Worm (Caenorhabditis elegans) whole organism, early embryonic: ENCODE data around the gene ptr-24.

ENCODE experiments used
- B0310.2 ChIP-seq: sonication (generic microtip); optimal IDR thresholded peaks from 2 replicates; lab custom pipeline; 2016; ENCODE audit warnings: mild to moderate bottlenecking, missing genetic modification characterization, missing compliant biosample characterization
- F13C5.2 ChIP-seq: sonication (generic microtip); optimal IDR thresholded peaks from 2 replicates; lab custom pipeline; 2017; ENCODE audit warnings: mild to moderate bottlenecking, missing genetic modification characterization, inconsistent platforms, missing compliant biosample characterization
- aly-1 ChIP-seq: sonication (generic microtip); optimal IDR thresholded peaks from 2 replicates; lab custom pipeline; 2016; ENCODE audit warnings: missing genetic modification characterization, missing compliant biosample characterization
- ama-1 ChIP-seq: fragments of 150-350 bp; optimal IDR thresholded peaks from 2 replicates; lab custom pipeline; 2014
- ceh-13 ChIP-seq: fragments of 200-800 bp; sonication (Bioruptor generic); optimal IDR thresholded peaks from 2 replicates; lab custom pipeline; 2018; ENCODE audit warnings: mild to moderate bottlenecking, missing genetic modification characterization, missing compliant biosample characterization
- ceh-36 ChIP-seq: sonication (generic microtip); optimal IDR thresholded peaks from 2 replicates; lab custom pipeline; 2016; ENCODE audit warnings: missing genetic modification characterization, inconsistent platforms, missing compliant biosample characterization
- ets-7 ChIP-seq: sonication (generic microtip); optimal IDR thresholded peaks from 2 replicates; lab custom pipeline; 2016; ENCODE audit warnings: missing genotype, missing genetic modification characterization, missing compliant biosample characterization
- flt-1 ChIP-seq: fragments of 200-800 bp; sonication (Bioruptor generic); IDR thresholded peaks from 2 replicates; pipeline ENCODE4 v1.3.6; 2022; ENCODE audit warnings: missing genetic modification characterization, missing compliant biosample characterization
- hmbx-1 ChIP-seq: sonication (generic microtip); optimal IDR thresholded peaks from 2 replicates; lab custom pipeline; 2016; ENCODE audit warnings: mild to moderate bottlenecking, missing genetic modification characterization, missing compliant biosample characterization
- hmg-4 ChIP-seq: fragments of 200-800 bp; sonication (Bioruptor generic); optimal IDR thresholded peaks from 2 replicates; lab custom pipeline; 2018; ENCODE audit warnings: mild to moderate bottlenecking, missing genetic modification characterization, missing compliant biosample characterization
- hnd-1 ChIP-seq: sonication (generic microtip); optimal IDR thresholded peaks from 2 replicates; lab custom pipeline; 2016; ENCODE audit warnings: missing genetic modification characterization, missing compliant biosample characterization
- pes-1 ChIP-seq: fragments of 200-800 bp; sonication (Bioruptor generic); IDR thresholded peaks from 2 replicates; pipeline ENCODE4 v1.3.6; 2022; ENCODE audit warnings: missing genetic modification reagents, missing genetic modification characterization, missing compliant biosample characterization
- scrt-1 ChIP-seq: fragments of 200-800 bp; sonication (Bioruptor generic); IDR thresholded peaks from 2 replicates; pipeline ENCODE4 v1.3.6; 2022; ENCODE audit warnings: missing genetic modification characterization, missing compliant biosample characterization
- sea-1 ChIP-seq: fragments of 200-800 bp; sonication (Bioruptor generic); conservative IDR thresholded peaks from 2 replicates; pipeline ENCODE4 v1.3.6; 2022; ENCODE audit warnings: missing genetic modification characterization, missing compliant biosample characterization
- tbx-11 ChIP-seq: fragments of 200-800 bp; sonication (Bioruptor generic); IDR thresholded peaks from 2 replicates; pipeline ENCODE4 v1.3.6; 2022; ENCODE audit warnings: missing genetic modification characterization, missing compliant biosample characterization
- tbx-37 ChIP-seq: fragments of 200-800 bp; sonication (Bioruptor generic); conservative IDR thresholded peaks from 2 replicates; pipeline ENCODE4 v1.3.6; 2022; ENCODE audit warnings: missing genetic modification reagents, missing genetic modification characterization, missing compliant biosample characterization
- tra-4 ChIP-seq: sonication (generic microtip); optimal IDR thresholded peaks from 2 replicates; lab custom pipeline; 2017; ENCODE audit warnings: missing genetic modification characterization, missing compliant biosample characterization

ptr-24 gene

ce11 chrX:13328034-13328433 is 9.8 kb upstream of the ptr-24 start, which contains the start of gene sir-2.2:
TSS of gene sir-2.2 (plus strand) at chrX:13328067.
- no peak for TF ChIP-seq hmbx-1 (tag; lab: Kevin White, UChicago)
- TF ChIP-seq tbx-37 (GFP tag; lab: Robert Waterston, UW): no peak
- no peak for TF ChIP-seq ets-7 (tag; lab: Kevin White, UChicago)
- no peak for TF ChIP-seq ama-1 (lab: Kevin White, UChicago)
- TF ChIP-seq scrt-1 (GFP tag; lab: Robert Waterston, UW): no peak
- TF ChIP-seq hmg-4 (GFP tag; lab: Kevin White, UChicago): no peak
- TF ChIP-seq B0310.2: no peak
- TF ChIP-seq ceh-36 (tag; lab: Kevin White, UChicago): no peak
- TF ChIP-seq flt-1 (GFP tag; lab: Robert Waterston, UW): no peak
- no peak for TF ChIP-seq aly-1 (tag; lab: Kevin White, UChicago)
- TF ChIP-seq tbx-11: no peak
- no peak for TF ChIP-seq ceh-13
- TF ChIP-seq tra-4: no peak

ce11 chrX:13328868-13329267 is 9.0 kb upstream of the ptr-24 start:
- TF ChIP-seq B0310.2: no peak
- peak; percentile 23 for TF ChIP-seq F13C5.2

DNA sequence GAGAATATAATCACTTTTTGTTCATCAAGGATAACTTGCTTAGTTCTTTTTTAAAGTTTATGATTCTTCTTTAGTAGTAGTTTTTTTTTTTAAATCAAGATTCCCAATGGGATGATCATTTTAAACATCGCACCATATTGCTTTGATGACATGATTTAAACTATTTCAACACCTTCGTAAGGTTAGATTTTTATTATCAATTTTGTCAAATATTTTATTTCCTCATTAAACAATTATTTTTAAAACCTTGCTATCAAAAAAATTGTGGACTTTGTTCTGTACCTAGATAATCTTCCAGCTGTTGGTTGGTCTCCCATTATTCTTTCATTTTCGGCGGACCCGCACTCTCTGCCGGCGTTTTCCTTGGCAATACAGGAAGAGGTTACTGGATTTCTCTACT is 6.4 kb upstream of the ptr-24 start, which contains the start of gene sir-2.3:
Gene sir-2.3, plus strand, starts transcription at position 301 of the 400 bp plus-strand sequence.
- TF ChIP-seq hmbx-1 (tag; lab: Kevin White, UChicago) (no peak), pes-1 (GFP tag; lab: Robert Waterston, UW) (no peak), sea-1 (GFP tag; lab: Robert Waterston, UW) (no peak), B0310.2 (no peak), aly-1 (tag; lab: Kevin White, UChicago) (no peak), F13C5.2 (no peak), ceh-36 (tag; lab: Kevin White, UChicago) (no peak), tbx-11 (no peak), ama-1 (lab: Kevin White, UChicago) (no peak), tbx-37 (GFP tag; lab: Robert Waterston, UW) (no peak)

DNA sequence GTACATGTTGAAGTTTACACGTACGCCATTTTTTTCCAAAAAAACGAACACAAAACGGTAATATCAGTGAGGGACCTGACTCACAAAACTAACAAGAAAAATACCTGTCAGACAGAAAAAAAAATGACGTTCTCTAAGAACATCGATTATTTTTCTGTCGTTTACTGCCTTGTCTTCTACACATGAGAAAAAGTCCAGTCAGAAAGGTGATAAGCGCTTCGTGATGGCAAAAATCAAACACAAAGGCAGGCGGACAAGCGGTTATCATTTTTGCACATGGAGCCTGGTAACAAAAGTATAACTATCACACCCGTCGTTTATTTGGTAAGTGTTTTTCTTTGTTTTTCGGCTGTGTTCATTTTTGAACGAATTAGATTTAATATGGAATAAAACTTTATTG is 4.0 kb upstream of the ptr-24 start, which contains the start of gene F46G10.4:
Gene F46G10.4, plus strand, starts transcription at position 212 of the 400 bp plus-strand sequence.
- no peak for TF ChIP-seq hmbx-1 (tag; lab: Kevin White, UChicago)
- TF ChIP-seq aly-1 (tag; lab: Kevin White, UChicago): no peak
- TF ChIP-seq tbx-11: no peak
- TF ChIP-seq flt-1 (GFP tag; lab: Robert Waterston, UW): no peak
- no peak for TF ChIP-seq ceh-13
- no peak for TF ChIP-seq hmg-4 (GFP tag; lab: Kevin White, UChicago)
- no peak for TF ChIP-seq scrt-1 (GFP tag; lab: Robert Waterston, UW)
- TF ChIP-seq hnd-1: no peak
- TF ChIP-seq tbx-37 (GFP tag; lab: Robert Waterston, UW): no peak
- no peak for TF ChIP-seq ets-7 (tag; lab: Kevin White, UChicago)
- no peak for TF ChIP-seq ama-1 (lab: Kevin White, UChicago)
- TF ChIP-seq F13C5.2: no peak
- no peak for TF ChIP-seq sea-1 (GFP tag; lab: Robert Waterston, UW)
- TF ChIP-seq ceh-36 (tag; lab: Kevin White, UChicago): no peak
- TF ChIP-seq B0310.2: no peak
- TF ChIP-seq tra-4: no peak
- TF ChIP-seq pes-1 (GFP tag; lab: Robert Waterston, UW): no peak

ce11 chrX:13337000-13337399 is 828 bp upstream of the ptr-24 start:
- TF ChIP-seq hnd-1 (no peak), B0310.2 (no peak), scrt-1 (GFP tag; lab: Robert Waterston, UW) (no peak), tbx-37 (GFP tag; lab: Robert Waterston, UW) (no peak), pes-1 (GFP tag; lab: Robert Waterston, UW) (no peak), sea-1 (GFP tag; lab: Robert Waterston, UW) (no peak), hmg-4 (GFP tag; lab: Kevin White, UChicago) (no peak), hmbx-1 (tag; lab: Kevin White, UChicago) (no peak), flt-1 (GFP tag; lab: Robert Waterston, UW) (no peak), tra-4 (no peak), ets-7 (tag; lab: Kevin White, UChicago) (no peak), F13C5.2 (no peak), tbx-11 (no peak), ceh-13 (no peak), ceh-36 (tag; lab: Kevin White, UChicago) (no peak), ama-1 (lab: Kevin White, UChicago) (no peak), aly-1 (tag; lab: Kevin White, UChicago) (no peak)

DNA sequence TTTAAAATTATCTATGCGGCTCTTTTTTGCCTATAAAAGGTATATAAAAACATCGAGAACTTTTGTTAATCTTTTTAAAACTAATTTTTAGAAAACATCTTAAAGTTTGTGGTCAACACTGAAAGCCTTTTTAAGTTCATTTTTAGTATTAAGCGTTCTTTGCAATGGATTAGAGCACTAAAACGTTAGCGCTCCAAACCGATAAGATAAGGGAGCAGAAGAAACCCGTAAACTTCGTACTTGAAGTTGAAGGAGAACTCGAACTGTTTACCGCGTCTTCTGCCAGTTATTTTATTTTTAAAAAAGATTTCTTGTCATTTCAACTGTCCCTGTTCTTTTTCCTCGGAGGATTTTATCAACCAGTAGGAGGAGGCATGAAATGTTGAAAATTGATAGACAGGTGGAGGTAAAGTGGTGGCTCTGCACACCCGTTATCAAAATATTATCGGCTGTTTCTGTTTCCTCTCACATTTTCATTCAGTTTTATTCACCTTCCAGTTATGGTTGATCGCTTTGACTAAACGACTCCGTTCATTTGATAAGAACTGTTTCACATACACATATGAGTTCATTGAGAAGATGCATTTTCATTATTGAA is 1.3 kb downstream of the ptr-24 start:
- TF ChIP-seq hmg-4 (GFP tag; lab: Kevin White, UChicago) (no peak), B0310.2 (no peak), ama-1 (lab: Kevin White, UChicago) (no peak), tra-4 (no peak)

- TF ChIP-seq sea-1 (GFP tag; lab: Robert Waterston, UW) (no peak), F13C5.2 (no peak), tbx-37 (GFP tag; lab: Robert Waterston, UW) (no peak), scrt-1 (GFP tag; lab: Robert Waterston, UW) (no peak), hmg-4 (GFP tag; lab: Kevin White, UChicago) (no peak), hmbx-1 (tag; lab: Kevin White, UChicago) (no peak), tbx-11 (no peak), hnd-1 (no peak), aly-1 (tag; lab: Kevin White, UChicago) (no peak), tra-4 (no peak), B0310.2 (no peak), ama-1 (lab: Kevin White, UChicago) (no peak), ets-7 (tag; lab: Kevin White, UChicago) (no peak), ceh-13 (no peak), ceh-36 (tag; lab: Kevin White, UChicago) (no peak), pes-1 (GFP tag; lab: Robert Waterston, UW) (no peak), flt-1 (GFP tag; lab: Robert Waterston, UW) (no peak)
Observed at ce11 chrX:13340970-13341369, 3.1 kb downstream of the ptr-24 start.
